Worm (Caenorhabditis elegans) whole organism, L1 larva: ENCODE results near the gene nduf-9.

ENCODE experiments used
- C16A3.4 ChIP-seq: fragments of 150-350 bp; optimal IDR thresholded peaks from 2 replicates; lab custom pipeline; 2014; ENCODE audit warnings: missing biosample characterization, missing genetic modification characterization
- C34B4.2 ChIP-seq: sonication (generic microtip); optimal IDR thresholded peaks from 2 replicates; lab custom pipeline; 2017; ENCODE audit warnings: mild to moderate bottlenecking, missing genetic modification characterization, missing compliant biosample characterization
- F16B12.6 ChIP-seq: fragments of 150-350 bp; optimal IDR thresholded peaks from 2 replicates; lab custom pipeline; 2014; ENCODE audit warnings: missing biosample characterization, missing genetic modification characterization
- alr-1 ChIP-seq: fragments of 200-800 bp; sonication (Bioruptor generic); optimal IDR thresholded peaks from 2 replicates; lab custom pipeline; 2018; ENCODE audit warnings: borderline replicate concordance, mild to moderate bottlenecking, missing genetic modification characterization, missing compliant biosample characterization
- ceh-8 ChIP-seq: fragments of 200-800 bp; sonication (Bioruptor generic); optimal IDR thresholded peaks from 2 replicates; lab custom pipeline; 2018; ENCODE audit warnings: mild to moderate bottlenecking, missing genetic modification characterization, moderate library complexity, missing compliant biosample characterization
- ceh-82 ChIP-seq, 3 experiments: fragments of 150-350 bp in 1 of 3; sonication (generic microtip) in 2 of 3; optimal IDR thresholded peaks; 2 replicates each; lab custom pipeline; 2014 to 2017; ENCODE audit warnings: missing biosample characterization in 3 of 3, missing genetic modification characterization in 3 of 3
- ceh-90 ChIP-seq: sonication (generic microtip); optimal IDR thresholded peaks from 2 replicates; lab custom pipeline; 2016; ENCODE audit warnings: missing genetic modification characterization, missing compliant biosample characterization
- dsc-1 ChIP-seq: sonication (generic microtip); optimal IDR thresholded peaks from 2 replicates; lab custom pipeline; 2016; ENCODE audit warnings: mild to moderate bottlenecking, missing genetic modification characterization, missing compliant biosample characterization
- efl-1 ChIP-seq, 4 experiments: fragments of 150-350 bp; optimal IDR thresholded peaks in 3 of 4; peaks in 1 of 4; 1 replicate in 1 of 4; 2 replicates in 3 of 4; lab custom pipeline; 2014; ENCODE audit warnings: missing biosample characterization in 2 of 4, missing genetic modification characterization in 2 of 4, missing genetic modification reagents in 2 of 4
- elt-2 ChIP-seq: sonication (generic microtip); optimal IDR thresholded peaks from 2 replicates; lab custom pipeline; 2016; ENCODE audit warnings: missing genetic modification characterization, mild to moderate bottlenecking, inconsistent platforms, missing compliant biosample characterization, missing genetic modification reagents
- elt-3 ChIP-seq, 6 experiments: fragments of 150-350 bp in 1 of 6; sonication (generic microtip); optimal IDR thresholded peaks; 2 replicates each; lab custom pipeline; 2017 to 2018; ENCODE audit warnings: missing biosample characterization in 6 of 6, missing genetic modification characterization in 6 of 6, inconsistent platforms in 1 of 6
- ets-5 ChIP-seq: fragments of 200-800 bp; sonication (Bioruptor generic); IDR thresholded peaks from 2 replicates; pipeline ENCODE4 v1.3.6; 2022; ENCODE audit warnings: missing genetic modification characterization, missing compliant biosample characterization
- fkh-10 ChIP-seq: sonication (generic microtip); optimal IDR thresholded peaks from 2 replicates; lab custom pipeline; 2017; ENCODE audit warnings: missing biosample characterization, missing genetic modification reagents, missing genetic modification characterization
- grh-1 ChIP-seq: fragments of 200-800 bp; sonication (Bioruptor generic); IDR thresholded peaks from 2 replicates; pipeline ENCODE4 v1.3.6; 2022; ENCODE audit warnings: missing genetic modification reagents, missing genetic modification characterization, missing compliant biosample characterization
- hlh-17 ChIP-seq: fragments of 200-800 bp; sonication (Bioruptor generic); optimal IDR thresholded peaks from 2 replicates; lab custom pipeline; 2018; ENCODE audit warnings: missing genetic modification characterization, mild to moderate bottlenecking, missing compliant biosample characterization, moderate library complexity, borderline replicate concordance
- hpl-2 ChIP-seq: fragments of 150-350 bp; optimal IDR thresholded peaks from 2 replicates; lab custom pipeline; 2014; ENCODE audit warnings: missing biosample characterization, missing genetic modification reagents, missing genetic modification characterization
- irx-1 ChIP-seq: sonication (generic microtip); optimal IDR thresholded peaks from 2 replicates; lab custom pipeline; 2016; ENCODE audit warnings: missing genetic modification characterization, missing compliant biosample characterization
- isw-1 ChIP-seq: fragments of 200-800 bp; sonication (Bioruptor generic); IDR thresholded peaks from 2 replicates; pipeline ENCODE4 v1.3.6; 2022; ENCODE audit warnings: missing genetic modification characterization, missing compliant biosample characterization
- lin-13 ChIP-seq: fragments of 150-350 bp; optimal IDR thresholded peaks from 2 replicates; lab custom pipeline; 2014; ENCODE audit warnings: missing biosample characterization, missing genetic modification reagents, missing genetic modification characterization
- lin-14 ChIP-seq: fragments of 200-800 bp; sonication (Bioruptor generic); optimal IDR thresholded peaks from 2 replicates; lab custom pipeline; 2018; ENCODE audit warnings: mild to moderate bottlenecking, missing genetic modification characterization, moderate library complexity, missing compliant biosample characterization
- lin-35 ChIP-seq, 2 experiments: fragments of 150-350 bp; optimal IDR thresholded peaks; 2 replicates each; lab custom pipeline; 2014; ENCODE audit warnings: missing biosample characterization in 2 of 2, missing genetic modification characterization in 2 of 2, missing genetic modification reagents in 2 of 2
- lin-39 ChIP-seq: fragments of 150-350 bp; optimal IDR thresholded peaks from 2 replicates; lab custom pipeline; 2014; ENCODE audit warnings: missing biosample characterization, missing genetic modification reagents, missing genetic modification characterization
- lsy-2 ChIP-seq, 2 experiments: fragments of 150-350 bp; optimal IDR thresholded peaks; 2 replicates each; lab custom pipeline; 2014; ENCODE audit warnings: missing biosample characterization in 2 of 2, missing genetic modification characterization in 2 of 2
- nhr-20 ChIP-seq: sonication (generic microtip); optimal IDR thresholded peaks from 2 replicates; lab custom pipeline; 2016; ENCODE audit warnings: mild to moderate bottlenecking, missing genetic modification characterization, missing compliant biosample characterization
- nhr-237 ChIP-seq: fragments of 150-350 bp; optimal IDR thresholded peaks from 2 replicates; lab custom pipeline; 2014; ENCODE audit warnings: missing biosample characterization, missing genetic modification characterization
- nhr-47 ChIP-seq: sonication (generic microtip); optimal IDR thresholded peaks from 2 replicates; lab custom pipeline; 2016; ENCODE audit warnings: mild to moderate bottlenecking, missing genetic modification characterization, moderate library complexity, missing compliant biosample characterization
- nhr-71 ChIP-seq: sonication (generic microtip); optimal IDR thresholded peaks from 2 replicates; lab custom pipeline; 2016; ENCODE audit warnings: mild to moderate bottlenecking, missing genetic modification characterization, moderate library complexity, missing compliant biosample characterization
- nhr-85 ChIP-seq: sonication (generic microtip); peaks from one replicate; lab custom pipeline; 2016; ENCODE audit warnings: missing genetic modification characterization, inconsistent platforms, missing compliant biosample characterization
- nhr-90 ChIP-seq: sonication (generic microtip); optimal IDR thresholded peaks from 2 replicates; lab custom pipeline; 2016; ENCODE audit warnings: mild to moderate bottlenecking, missing genetic modification characterization, missing compliant biosample characterization; ENCODE audit not compliant: poor library complexity
- pqm-1 ChIP-seq: sonication (generic microtip); optimal IDR thresholded peaks from 3 replicates; lab custom pipeline; 2017; ENCODE audit warnings: missing biosample characterization, missing genetic modification characterization
- rnt-1 ChIP-seq: sonication (generic microtip); optimal IDR thresholded peaks from 2 replicates; lab custom pipeline; 2016; ENCODE audit warnings: mild to moderate bottlenecking, missing genetic modification characterization, moderate library complexity, missing compliant biosample characterization
- swsn-7 ChIP-seq: sonication (generic microtip); optimal IDR thresholded peaks from 2 replicates; lab custom pipeline; 2016; ENCODE audit warnings: missing genetic modification characterization, missing compliant biosample characterization
- tlp-1 ChIP-seq: fragments of 150-350 bp; optimal IDR thresholded peaks from 2 replicates; lab custom pipeline; 2014; ENCODE audit warnings: missing biosample characterization, missing genetic modification characterization
- unc-62 ChIP-seq: fragments of 150-350 bp; optimal IDR thresholded peaks from 2 replicates; lab custom pipeline; 2014; ENCODE audit warnings: missing biosample characterization, missing genetic modification reagents, missing genetic modification characterization
- unc-86 ChIP-seq: sonication (generic microtip); optimal IDR thresholded peaks from 2 replicates; lab custom pipeline; 2016; ENCODE audit warnings: missing genetic modification characterization, missing compliant biosample characterization
- vab-15 ChIP-seq: sonication (generic microtip); optimal IDR thresholded peaks from 2 replicates; lab custom pipeline; 2017; ENCODE audit warnings: missing genotype, mild to moderate bottlenecking, missing genetic modification characterization, missing compliant biosample characterization
- zag-1 ChIP-seq: fragments of 150-350 bp; optimal IDR thresholded peaks from 2 replicates; lab custom pipeline; 2014; ENCODE audit warnings: missing biosample characterization, missing genetic modification characterization
- zip-4 ChIP-seq: fragments of 200-800 bp; sonication (Bioruptor generic); optimal IDR thresholded peaks from 2 replicates; lab custom pipeline; 2018; ENCODE audit warnings: mild to moderate bottlenecking, missing genetic modification characterization, moderate library complexity, missing compliant biosample characterization
- ztf-11 ChIP-seq, 2 experiments: sonication (generic microtip); optimal IDR thresholded peaks; 2 replicates each; lab custom pipeline; 2016 to 2017; ENCODE audit warnings: missing genetic modification characterization in 2 of 2, missing biosample characterization in 1 of 2, missing compliant biosample characterization in 1 of 2

Gene nduf-9

ce11 chrIII:3253736-3254135, 5.4 kb upstream of the nduf-9 start:
- TF ChIP-seq zag-1: no peak
- TF ChIP-seq ets-5 (GFP tag; lab: Robert Waterston, UW): no peak
- TF ChIP-seq F16B12.6 (tag; lab: Kevin White, UChicago): no peak
- peak in 1 of 2 experiments; percentile 39 for TF ChIP-seq lin-35 (GFP tag; optimal IDR thresholded peaks at IDR 0.05; lab: Kevin White, UChicago)
- peak; percentile 77 for TF ChIP-seq tlp-1 (tag; lab: Kevin White, UChicago)
- no peak for TF ChIP-seq rnt-1 (tag; lab: Kevin White, UChicago)
- no peak for TF ChIP-seq fkh-10
- no peak for TF ChIP-seq zip-4 (GFP tag; lab: Kevin White, UChicago)
- TF ChIP-seq pqm-1 (tag; lab: Kevin White, UChicago): peak; percentile 84
- peak; percentile 98 for TF ChIP-seq elt-2 (tag; lab: Kevin White, UChicago)
- TF ChIP-seq ceh-90 (tag; lab: Kevin White, UChicago): no peak
- TF ChIP-seq ceh-82 (tag; optimal IDR thresholded peaks at IDR 0.05; lab: Kevin White, UChicago): no peak
- peak; percentile 32 for TF ChIP-seq lin-14 (GFP tag; lab: Kevin White, UChicago)
- no peak for TF ChIP-seq efl-1 (optimal IDR thresholded peaks at IDR 0.05; lab: Kevin White, UChicago)
- TF ChIP-seq efl-1 (GFP tag; optimal IDR thresholded peaks at IDR 0.05 in 1 of 2; lab: Kevin White, UChicago): peak in 1 of 2 experiments; percentile 56
- no peak for TF ChIP-seq grh-1 (GFP tag; lab: Robert Waterston, UW)
- no peak for TF ChIP-seq C34B4.2 (tag; lab: Kevin White, UChicago)
- TF ChIP-seq vab-15 (tag; lab: Kevin White, UChicago): no peak
- no peak for TF ChIP-seq hlh-17 (GFP tag; lab: Kevin White, UChicago)

ce11 chrIII:3253043-3253442, 4.7 kb upstream of the nduf-9 start, which contains the start of gene Y53G8AL.3:
TSS of gene Y53G8AL.3 (minus strand) at chrIII:3253143.
- TF ChIP-seq lin-13 (GFP tag; lab: Kevin White, UChicago) (no peak), lin-39 (tag; lab: Kevin White, UChicago) (no peak), unc-62 (GFP tag; lab: Kevin White, UChicago) (no peak), nhr-71 (tag; lab: Kevin White, UChicago) (no peak), efl-1 (optimal IDR thresholded peaks at IDR 0.05; lab: Kevin White, UChicago) (no peak), efl-1 (GFP tag; optimal IDR thresholded peaks at IDR 0.05 in 1 of 2; lab: Kevin White, UChicago) (no peak), ceh-8 (no peak), nhr-20 (tag; lab: Kevin White, UChicago) (no peak), swsn-7 (no peak), F16B12.6 (tag; lab: Kevin White, UChicago) (no peak), unc-86 (tag; lab: Kevin White, UChicago) (no peak), C16A3.4 (tag; lab: Kevin White, UChicago) (no peak), isw-1 (GFP tag; lab: Robert Waterston, UW) (no peak), irx-1 (tag; lab: Kevin White, UChicago) (no peak), nhr-237 (tag; lab: Kevin White, UChicago) (no peak), dsc-1 (tag; lab: Kevin White, UChicago) (no peak)

ce11 chrIII:3250596-3251112, 2.3 kb upstream of the nduf-9 start, which contains the start of gene Y53G8AL.4:
TSS of gene Y53G8AL.4 (minus strand) at chrIII:3250646.
- TF ChIP-seq lsy-2 (tag; optimal IDR thresholded peaks at IDR 0.05; lab: Kevin White, UChicago) (no peak), elt-3 (tag; optimal IDR thresholded peaks at IDR 0.05; lab: Kevin White, UChicago) (no peak), unc-62 (GFP tag; lab: Kevin White, UChicago) (no peak), alr-1 (no peak), efl-1 (optimal IDR thresholded peaks at IDR 0.05; lab: Kevin White, UChicago) (no peak), efl-1 (GFP tag; optimal IDR thresholded peaks at IDR 0.05 in 1 of 2; lab: Kevin White, UChicago) (peak in 1 of 2 experiments; percentile 92)

- no peak for TF ChIP-seq C16A3.4 (tag; lab: Kevin White, UChicago)
- peak; percentile 32 for TF ChIP-seq irx-1 (tag; lab: Kevin White, UChicago)
- TF ChIP-seq ztf-11 (tag; optimal IDR thresholded peaks at IDR 0.05; lab: Kevin White, UChicago): peak in 1 of 2 experiments; percentile 18
- no peak for TF ChIP-seq nhr-20 (tag; lab: Kevin White, UChicago)
- TF ChIP-seq tlp-1 (tag; lab: Kevin White, UChicago): no peak
- TF ChIP-seq hpl-2 (GFP tag; lab: Kevin White, UChicago): no peak
- no peak for TF ChIP-seq elt-2 (tag; lab: Kevin White, UChicago)
- peak; percentile 56 for TF ChIP-seq nhr-90 (tag; lab: Kevin White, UChicago)
- no peak for TF ChIP-seq C34B4.2 (tag; lab: Kevin White, UChicago)
- TF ChIP-seq nhr-85 (tag; lab: Kevin White, UChicago): peak; percentile 64
- TF ChIP-seq nhr-47: peak; percentile 21
- TF ChIP-seq efl-1 (optimal IDR thresholded peaks at IDR 0.05; lab: Kevin White, UChicago): no peak
- peak in 1 of 2 experiments; percentile 52 for TF ChIP-seq efl-1 (GFP tag; optimal IDR thresholded peaks at IDR 0.05 in 1 of 2; lab: Kevin White, UChicago)
Observed at ce11 chrIII:3249038-3249420, 654 bp upstream of the nduf-9 start.
